Worm (Caenorhabditis elegans) whole organism, young adult: Measurements from ENCODE around the gene klp-4.

Experiments
- dpl-1 ChIP-seq: fragments of 150-350 bp; optimal IDR thresholded peaks from 2 replicates; lab custom pipeline; 2014; ENCODE audit warnings: missing biosample characterization, missing genetic modification reagents, missing genetic modification characterization
- egrh-3 ChIP-seq: fragments of 200-800 bp; sonication (Bioruptor generic); IDR thresholded peaks from 2 replicates; pipeline ENCODE4 v1.3.6; 2022; ENCODE audit warnings: missing genetic modification reagents, missing genetic modification characterization, missing compliant biosample characterization
- him-1 ChIP-seq: sonication (generic microtip); optimal IDR thresholded peaks from 2 replicates; lab custom pipeline; 2016; ENCODE audit warnings: missing genotype, missing genetic modification reagents, missing genetic modification characterization, missing compliant biosample characterization
- unc-62 ChIP-seq: fragments of 150-350 bp; optimal IDR thresholded peaks from 2 replicates; lab custom pipeline; 2014; ENCODE audit warnings: missing biosample characterization, missing genetic modification reagents, missing genetic modification characterization

ce11 chrX:3126979-3127378 is 51.5 kb downstream of the klp-4 start, which contains the start of gene spc-1:
- TF ChIP-seq unc-62 (GFP tag; lab: Kevin White, UChicago): no peak
- TF ChIP-seq dpl-1 (GFP tag; lab: Kevin White, UChicago): no peak
- no peak for TF ChIP-seq him-1 (tag; lab: Kevin White, UChicago)
- TF ChIP-seq egrh-3 (GFP tag; lab: Robert Waterston, UW): no peak
